Fruit fly (Drosophila melanogaster) whole organism, embryonic: Measurements from ENCODE around the gene Phb1.

Experiments used
- CG11247 ChIP-seq: fragments of 200-800 bp; sonication (Bioruptor generic); IDR thresholded peaks from 2 replicates; pipeline ENCODE4 v1.3.6; 2022; ENCODE audit warnings: missing biosample characterization, missing genetic modification characterization
- CG4707 ChIP-seq: fragments of 200-800 bp; sonication (Bioruptor generic); optimal IDR thresholded peaks from 2 replicates; lab custom pipeline; 2018; ENCODE audit warnings: missing biosample characterization, mild to moderate bottlenecking, missing genetic modification characterization, moderate library complexity
- CG8089 ChIP-seq: fragments of 200-800 bp; sonication (Bioruptor generic); optimal IDR thresholded peaks from 3 replicates; lab custom pipeline; 2016; ENCODE audit warnings: missing biosample characterization, missing genetic modification characterization
- Six4 ChIP-seq: fragments of 200-800 bp; sonication (Bioruptor generic); optimal IDR thresholded peaks from 2 replicates; lab custom pipeline; 2016; ENCODE audit warnings: missing biosample characterization, missing genetic modification characterization
- schlank ChIP-seq: fragments of 200-800 bp; sonication (Bioruptor generic); optimal IDR thresholded peaks from 2 replicates; lab custom pipeline; 2018; ENCODE audit warnings: missing biosample characterization, mild to moderate bottlenecking, missing genetic modification characterization
- seq ChIP-seq: fragments of 200-800 bp; sonication (Bioruptor generic); IDR thresholded peaks from 2 replicates; pipeline ENCODE4 v1.3.6; 2022; ENCODE audit warnings: missing biosample characterization, missing genetic modification characterization

- no peak for TF ChIP-seq CG11247 (GFP tag; lab: Robert Waterston, UW)
- TF ChIP-seq Six4 = no peak
- no peak for TF ChIP-seq seq (GFP tag; lab: Robert Waterston, UW)
- no peak for TF ChIP-seq CG8089
- TF ChIP-seq CG4707 (GFP tag; lab: Kevin White, UChicago) = no peak
- TF ChIP-seq schlank (tag; lab: Kevin White, UChicago) = no peak
These were observed 11.9 kb downstream of the Phb1 start for dm6 chr2L:19111729-19112128.
